Fruit fly (Drosophila melanogaster): ENCODE results near the gene schuy.

Gene schuy

DNA sequence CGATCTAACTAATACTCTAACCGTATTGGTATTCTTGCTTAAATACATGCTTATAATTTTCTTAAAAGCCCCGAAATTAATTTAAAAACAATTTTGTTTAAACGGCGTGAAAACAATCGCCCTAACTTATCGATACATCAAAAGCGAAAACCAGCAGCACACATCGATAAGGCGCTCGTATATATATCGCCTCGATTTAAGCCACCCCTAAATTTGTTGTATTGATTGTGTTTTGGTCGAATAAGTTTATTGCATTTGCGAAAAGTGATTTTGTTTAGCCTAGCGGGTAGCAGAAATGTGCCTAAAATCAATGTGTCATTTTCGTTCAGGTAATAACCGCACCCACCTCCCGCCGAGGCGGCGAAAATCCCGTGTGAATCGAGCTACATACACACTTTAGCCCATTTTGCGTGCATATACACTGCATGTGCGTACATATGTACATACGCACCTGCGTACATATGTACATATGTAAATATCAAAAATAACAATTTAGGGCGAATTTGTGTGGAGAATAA, 5.9 kb downstream of the schuy start, which contains the start of the genes CG7646 and Nca (continued):
- TF ChIP-seq CG34224 (GFP tag; IDR thresholded peaks at IDR 0.05; ENCODE audit: partially characterized antibody): peak; percentile 87
- TF ChIP-seq Bdp1 (GFP tag; optimal IDR thresholded peaks at IDR 0.05): no peak
- TF ChIP-seq Sox100B (GFP tag; optimal IDR thresholded peaks at IDR 0.05): no peak
- no peak for TF ChIP-seq NC2β (GFP tag; optimal IDR thresholded peaks at IDR 0.05)
- peak; percentile 25 for TF ChIP-seq CG15479 (GFP tag; optimal IDR thresholded peaks at IDR 0.05)
- TF ChIP-seq gsb (GFP tag; IDR thresholded peaks at IDR 0.05): no peak
- no peak for TF ChIP-seq Sry-β (GFP tag; optimal IDR thresholded peaks at IDR 0.05)
- no peak for TF ChIP-seq CG18011 (GFP tag; optimal IDR thresholded peaks at IDR 0.05)
- peak; percentile 85 for TF ChIP-seq hbn (GFP tag; IDR thresholded peaks at IDR 0.05; ENCODE audit: partially characterized antibody)
- no peak for TF ChIP-seq CG17568 (GFP tag; optimal IDR thresholded peaks at IDR 0.05)
- TF ChIP-seq corto (GFP tag; optimal IDR thresholded peaks at IDR 0.05): no peak
- TF ChIP-seq so (GFP tag; IDR thresholded peaks at IDR 0.05): no peak
- peak; percentile 60 for TF ChIP-seq MBD-R2 (GFP tag; IDR thresholded peaks at IDR 0.05)
- no peak for TF ChIP-seq CG17612 (GFP tag; IDR thresholded peaks at IDR 0.05)
- no peak for TF ChIP-seq Nf-YA (GFP tag; IDR thresholded peaks at IDR 0.05)
- no peak for TF ChIP-seq CG13296 (GFP tag; optimal IDR thresholded peaks at IDR 0.05)
- TF ChIP-seq Opbp (GFP tag; IDR thresholded peaks at IDR 0.05; ENCODE audit: partially characterized antibody): peak; percentile 94
- peak; percentile 87 for TF ChIP-seq CG2116 (GFP tag; optimal IDR thresholded peaks at IDR 0.05)
- TF ChIP-seq row (GFP tag; IDR thresholded peaks at IDR 0.05): peak; percentile 50; the same call in 1 of the 3 replicates
- no peak for TF ChIP-seq sug (tag; optimal IDR thresholded peaks at IDR 0.05)
- no peak for TF ChIP-seq C15 (GFP tag; IDR thresholded peaks at IDR 0.05)
- TF ChIP-seq zfh1 (GFP tag; IDR thresholded peaks at IDR 0.05): no peak
- TF ChIP-seq ttk (GFP tag; IDR thresholded peaks at IDR 0.05): no peak
- TF ChIP-seq lab (GFP tag; optimal IDR thresholded peaks at IDR 0.05): no peak
- TF ChIP-seq Oaz (GFP tag; IDR thresholded peaks at IDR 0.05): no peak
- peak; percentile 17 for TF ChIP-seq CG2712 (tag; optimal IDR thresholded peaks at IDR 0.05)
- TF ChIP-seq CoRest (tag; optimal IDR thresholded peaks at IDR 0.05): no peak
- TF ChIP-seq Dref (GFP tag; IDR thresholded peaks at IDR 0.05): peak; percentile 91
- no peak for TF ChIP-seq CG1602 (GFP tag; optimal IDR thresholded peaks at IDR 0.05)
- TF ChIP-seq Jarid2 (GFP tag; optimal IDR thresholded peaks at IDR 0.05): no peak
- TF ChIP-seq ken (GFP tag; IDR thresholded peaks at IDR 0.05): no peak
- TF ChIP-seq wdn (GFP tag; IDR thresholded peaks at IDR 0.05): no peak
- no peak for TF ChIP-seq CG13624 (GFP tag; optimal IDR thresholded peaks at IDR 0.05)
- no peak; the same call in 1 of the 2 replicates for TF ChIP-seq stc (GFP tag; IDR thresholded peaks at IDR 0.05)
- no peak for TF ChIP-seq Gsc (GFP tag; IDR thresholded peaks at IDR 0.05)
- TF ChIP-seq B-H2 (GFP tag; optimal IDR thresholded peaks at IDR 0.05): no peak
- peak; percentile 12 for TF ChIP-seq CG13424 (tag; optimal IDR thresholded peaks at IDR 0.05)
- TF ChIP-seq CG6689 (GFP tag; IDR thresholded peaks at IDR 0.05): no peak
- no peak; the same call in 2 of the 3 replicates for TF ChIP-seq CG17361 (GFP tag; IDR thresholded peaks at IDR 0.05)
- TF ChIP-seq unc-4 (GFP tag; IDR thresholded peaks at IDR 0.05; ENCODE audit: partially characterized antibody): peak; percentile 85
- TF ChIP-seq slou (GFP tag; optimal IDR thresholded peaks at IDR 0.05): no peak
- no peak for TF ChIP-seq Gug (GFP tag; IDR thresholded peaks at IDR 0.05)
- peak; percentile 13 for TF ChIP-seq phol (tag; optimal IDR thresholded peaks at IDR 0.05)
- TF ChIP-seq HmgD (GFP tag; optimal IDR thresholded peaks at IDR 0.05): no peak
- TF ChIP-seq CG11247 (GFP tag; IDR thresholded peaks at IDR 0.05): no peak
- no peak for TF ChIP-seq odd (GFP tag; optimal IDR thresholded peaks at IDR 0.05)
- TF ChIP-seq CG7987 (GFP tag; optimal IDR thresholded peaks at IDR 0.05): peak; percentile 4
- TF ChIP-seq CG5245 (GFP tag; optimal IDR thresholded peaks at IDR 0.05): no peak
- TF ChIP-seq nerfin-2 (GFP tag; IDR thresholded peaks at IDR 0.05; ENCODE audit: partially characterized antibody): peak; percentile 69; the same call in 1 of the 2 replicates
- TF ChIP-seq CG11456 (GFP tag; IDR thresholded peaks at IDR 0.05): no peak
- no peak for TF ChIP-seq CG6813 (GFP tag; optimal IDR thresholded peaks at IDR 0.05)

Data from whole organism, embryonic.